Worm (Caenorhabditis elegans): Measurements from ENCODE around the gene acbp-7.

ce11 chrIII:4856109-4856508, 18.6 kb downstream of the acbp-7 start, which contains the start of gene C35D10.7:
- TF ChIP-seq madf-6 (GFP tag; IDR thresholded peaks at IDR 0.05) (peak; percentile 73; the same call in 1 of the 2 replicates), ztf-22 (GFP tag; optimal IDR thresholded peaks at IDR 0.05) (no peak), mes-4 (tag; optimal IDR thresholded peaks at IDR 0.05) (no peak), lin-26 (GFP tag; IDR thresholded peaks at IDR 0.05) (no peak), F52B5.7 (tag; optimal IDR thresholded peaks at IDR 0.05) (no peak), nhr-120 (GFP tag; IDR thresholded peaks at IDR 0.05) (no peak), ets-4 (GFP tag; optimal IDR thresholded peaks at IDR 0.05) (no peak), F37B4.10 (GFP tag; IDR thresholded peaks at IDR 0.05) (no peak), ama-1 (optimal IDR thresholded peaks at IDR 0.05) (no peak), ama-1 (GFP tag; optimal IDR thresholded peaks at IDR 0.05) (no peak), T26A5.8 (tag; optimal IDR thresholded peaks at IDR 0.05) (no peak), snpc-4 (GFP tag; optimal IDR thresholded peaks at IDR 0.05) (no peak), snpc-4 (tag; optimal IDR thresholded peaks at IDR 0.05) (no peak), atf-7 (tag; optimal IDR thresholded peaks at IDR 0.05) (no peak)
